Worm (Caenorhabditis elegans) whole organism, late embryonic: ENCODE data around the gene F31B12.4.
A peak's percentile ranks its signal among the peaks of the same experiment; 100 is the strongest.

Experiments
- C08G9.2 ChIP-seq: sonication (generic microtip); optimal IDR thresholded peaks from 2 replicates; lab custom pipeline; 2016; ENCODE audit warnings: mild to moderate bottlenecking, missing genetic modification characterization, moderate library complexity, missing compliant biosample characterization
- F13H6.1 ChIP-seq: sonication (generic microtip); optimal IDR thresholded peaks from 2 replicates; lab custom pipeline; 2016; ENCODE audit warnings: missing genetic modification characterization, missing compliant biosample characterization
- K02D7.2 ChIP-seq: sonication (generic microtip); optimal IDR thresholded peaks from 2 replicates; lab custom pipeline; 2017; ENCODE audit warnings: mild to moderate bottlenecking, missing genetic modification characterization, missing compliant biosample characterization
- K09A11.1 ChIP-seq: sonication (generic microtip); optimal IDR thresholded peaks from 2 replicates; lab custom pipeline; 2017; ENCODE audit warnings: antibody characterized with exemption, mild to moderate bottlenecking, missing genetic modification characterization, missing compliant biosample characterization; ENCODE audit not compliant: insufficient read depth
- Y22D7AL.16 ChIP-seq: sonication (generic microtip); optimal IDR thresholded peaks from 2 replicates; lab custom pipeline; 2016; ENCODE audit warnings: missing genetic modification characterization, missing compliant biosample characterization
- ama-1 ChIP-seq: fragments of 150-350 bp; optimal IDR thresholded peaks from 2 replicates; lab custom pipeline; 2014
- ceh-14 ChIP-seq: sonication (generic microtip); optimal IDR thresholded peaks from 2 replicates; lab custom pipeline; 2016; ENCODE audit warnings: missing genotype, missing genetic modification characterization, missing compliant biosample characterization
- ceh-18 ChIP-seq: sonication (generic microtip); optimal IDR thresholded peaks from 2 replicates; lab custom pipeline; 2016; ENCODE audit warnings: missing genetic modification characterization, missing compliant biosample characterization
- ceh-19 ChIP-seq: fragments of 200-800 bp; sonication (Bioruptor generic); optimal IDR thresholded peaks from 2 replicates; lab custom pipeline; 2018; ENCODE audit warnings: mild to moderate bottlenecking, missing genetic modification characterization, missing compliant biosample characterization
- ceh-2 ChIP-seq: sonication (generic microtip); optimal IDR thresholded peaks from 2 replicates; lab custom pipeline; 2016; ENCODE audit warnings: missing genotype, missing genetic modification characterization, missing compliant biosample characterization
- ceh-22 ChIP-seq: sonication (generic microtip); optimal IDR thresholded peaks from 2 replicates; lab custom pipeline; 2017; ENCODE audit warnings: missing biosample characterization, missing genetic modification characterization
- ceh-24 ChIP-seq: sonication (generic microtip); optimal IDR thresholded peaks from 2 replicates; lab custom pipeline; 2016; ENCODE audit warnings: mild to moderate bottlenecking, missing genetic modification characterization, missing compliant biosample characterization
- ceh-30 ChIP-seq: fragments of 150-350 bp; optimal IDR thresholded peaks from 2 replicates; lab custom pipeline; 2014; ENCODE audit warnings: missing biosample characterization, missing genetic modification characterization
- ceh-31 ChIP-seq: sonication (generic microtip); optimal IDR thresholded peaks from 2 replicates; lab custom pipeline; 2016; ENCODE audit warnings: missing genetic modification characterization, missing compliant biosample characterization
- ceh-34 ChIP-seq: sonication (generic microtip); optimal IDR thresholded peaks from 2 replicates; lab custom pipeline; 2016; ENCODE audit warnings: mild to moderate bottlenecking, missing genetic modification characterization, missing compliant biosample characterization
- ceh-45 ChIP-seq: fragments of 200-800 bp; sonication (Bioruptor generic); IDR thresholded peaks from 2 replicates; pipeline ENCODE4 v1.3.6; 2022; ENCODE audit warnings: missing genetic modification reagents, missing genetic modification characterization, missing compliant biosample characterization
- dmd-4 ChIP-seq: sonication (generic microtip); optimal IDR thresholded peaks from 2 replicates; lab custom pipeline; 2016; ENCODE audit warnings: borderline replicate concordance, missing genetic modification characterization, missing compliant biosample characterization
- dve-1 ChIP-seq: sonication (generic microtip); optimal IDR thresholded peaks from 2 replicates; lab custom pipeline; 2017; ENCODE audit warnings: antibody characterized with exemption, mild to moderate bottlenecking, missing genetic modification characterization, missing compliant biosample characterization
- elt-4 ChIP-seq: sonication (generic microtip); optimal IDR thresholded peaks from 2 replicates; lab custom pipeline; 2016; ENCODE audit warnings: missing genetic modification characterization, missing compliant biosample characterization
- ets-4 ChIP-seq: sonication (generic microtip); optimal IDR thresholded peaks from 2 replicates; lab custom pipeline; 2016; ENCODE audit warnings: missing genetic modification characterization, missing compliant biosample characterization
- fkh-10 ChIP-seq: fragments of 150-350 bp; optimal IDR thresholded peaks from 2 replicates; lab custom pipeline; 2014; ENCODE audit warnings: missing biosample characterization, missing genetic modification reagents, missing genetic modification characterization
- hlh-30 ChIP-seq: sonication (generic microtip); optimal IDR thresholded peaks from 2 replicates; lab custom pipeline; 2017; ENCODE audit warnings: antibody characterized with exemption, missing genetic modification characterization, missing compliant biosample characterization; ENCODE audit not compliant: insufficient read depth
- hlh-6 ChIP-seq: sonication (generic microtip); optimal IDR thresholded peaks from 2 replicates; lab custom pipeline; 2016; ENCODE audit warnings: missing genotype, missing genetic modification characterization, missing compliant biosample characterization
- nfya-1 ChIP-seq: sonication (generic microtip); optimal IDR thresholded peaks from 2 replicates; lab custom pipeline; 2017; ENCODE audit warnings: missing genetic modification characterization, mild to moderate bottlenecking, missing compliant biosample characterization, antibody characterized with exemption, moderate library complexity
- nhr-232 ChIP-seq: sonication (generic microtip); optimal IDR thresholded peaks from 2 replicates; lab custom pipeline; 2016; ENCODE audit warnings: missing genetic modification characterization, missing compliant biosample characterization
- pag-3 ChIP-seq: sonication (generic microtip); optimal IDR thresholded peaks from 2 replicates; lab custom pipeline; 2016; ENCODE audit warnings: missing compliant biosample characterization, missing genetic modification characterization, borderline replicate concordance
- pat-9 ChIP-seq: fragments of 200-800 bp; sonication (Bioruptor generic); optimal IDR thresholded peaks from 2 replicates; lab custom pipeline; 2018; ENCODE audit warnings: mild to moderate bottlenecking, missing genetic modification characterization, moderate library complexity, missing compliant biosample characterization
- pax-1 ChIP-seq: fragments of 150-350 bp; optimal IDR thresholded peaks from 2 replicates; lab custom pipeline; 2014; ENCODE audit warnings: missing biosample characterization, missing genetic modification characterization
- pha-2 ChIP-seq: sonication (generic microtip); optimal IDR thresholded peaks from 2 replicates; lab custom pipeline; 2017; ENCODE audit warnings: mild to moderate bottlenecking, missing genetic modification characterization, missing compliant biosample characterization
- pqm-1 ChIP-seq: sonication (generic microtip); optimal IDR thresholded peaks from 2 replicates; lab custom pipeline; 2016; ENCODE audit warnings: missing genetic modification characterization, missing compliant biosample characterization
- ref-2 ChIP-seq: sonication (generic microtip); optimal IDR thresholded peaks from 2 replicates; lab custom pipeline; 2016; ENCODE audit warnings: missing genetic modification characterization, missing compliant biosample characterization
- rnt-1 ChIP-seq: sonication (generic microtip); optimal IDR thresholded peaks from 2 replicates; lab custom pipeline; 2016; ENCODE audit warnings: missing genetic modification characterization, missing compliant biosample characterization
- sox-4 ChIP-seq: sonication (generic microtip); optimal IDR thresholded peaks from 2 replicates; lab custom pipeline; 2017; ENCODE audit warnings: mild to moderate bottlenecking, missing genetic modification characterization, inconsistent platforms, missing compliant biosample characterization
- tbx-2 ChIP-seq: sonication (generic microtip); optimal IDR thresholded peaks from 2 replicates; lab custom pipeline; 2016; ENCODE audit warnings: missing genetic modification characterization, missing compliant biosample characterization
- tbx-7 ChIP-seq: sonication (generic microtip); optimal IDR thresholded peaks from 2 replicates; lab custom pipeline; 2016; ENCODE audit warnings: missing genotype, missing genetic modification characterization, missing compliant biosample characterization
- unc-3 ChIP-seq, 2 experiments: fragments of 200-800 bp in 1 of 2; sonication (Bioruptor generic) in 1 of 2; sonication (generic microtip) in 1 of 2; conservative IDR thresholded peaks in 1 of 2; optimal IDR thresholded peaks in 1 of 2; 2 replicates each; pipeline versions ENCODE4 v1.3.6 to Lab custom; 2016 to 2022; ENCODE audit warnings: missing compliant biosample characterization in 2 of 2, missing genetic modification characterization in 2 of 2, missing genetic modification reagents in 1 of 2
- unc-42 ChIP-seq: sonication (generic microtip); optimal IDR thresholded peaks from 2 replicates; lab custom pipeline; 2016; ENCODE audit warnings: missing genotype, missing genetic modification characterization, missing compliant biosample characterization
- unc-55 ChIP-seq: sonication (generic microtip); optimal IDR thresholded peaks from 2 replicates; lab custom pipeline; 2017; ENCODE audit warnings: missing biosample characterization, missing genetic modification reagents, missing genetic modification characterization
- unc-86 ChIP-seq: sonication (generic microtip); optimal IDR thresholded peaks from 2 replicates; lab custom pipeline; 2016; ENCODE audit warnings: missing genetic modification characterization, missing compliant biosample characterization
- zip-5 ChIP-seq: sonication (generic microtip); optimal IDR thresholded peaks from 2 replicates; lab custom pipeline; 2016; ENCODE audit warnings: missing genetic modification characterization, missing compliant biosample characterization

Gene F31B12.4

ce11 chrX:10768289-10769153 is 36.0 kb upstream of the F31B12.4 start:
- TF ChIP-seq tbx-2 (no peak), unc-3 (GFP tag; conservative IDR thresholded peaks at IDR 0.05; lab: Robert Waterston, UW) (no peak), unc-3 (tag; optimal IDR thresholded peaks at IDR 0.05; lab: Kevin White, UChicago) (no peak), hlh-6 (tag; lab: Kevin White, UChicago) (no peak), ceh-2 (tag; lab: Kevin White, UChicago) (no peak), ets-4 (no peak), pha-2 (tag; lab: Kevin White, UChicago) (no peak), nhr-232 (tag; lab: Kevin White, UChicago) (no peak), pax-1 (tag; lab: Kevin White, UChicago) (no peak), tbx-7 (no peak), zip-5 (tag; lab: Kevin White, UChicago) (no peak), unc-86 (tag; lab: Kevin White, UChicago) (no peak), pat-9 (tag; lab: Kevin White, UChicago) (no peak), pag-3 (tag; lab: Kevin White, UChicago) (no peak), pqm-1 (tag; lab: Kevin White, UChicago) (no peak), ceh-24 (tag; lab: Kevin White, UChicago) (no peak), dmd-4 (tag; lab: Kevin White, UChicago) (no peak), ceh-34 (no peak), fkh-10 (no peak), ceh-30 (no peak)

ce11 chrX:10769232-10769738 is 35.3 kb upstream of the F31B12.4 start, which contains the start of gene sma-9:
Gene sma-9, plus strand, starts transcription at chrX:10769282.
- no peak for TF ChIP-seq tbx-7
- TF ChIP-seq pag-3 (tag; lab: Kevin White, UChicago), result no peak
- no peak for TF ChIP-seq elt-4 (tag; lab: Kevin White, UChicago)
- TF ChIP-seq Y22D7AL.16 (tag; lab: Kevin White, UChicago), result no peak

- no peak for TF ChIP-seq ceh-2 (tag; lab: Kevin White, UChicago)
- no peak for TF ChIP-seq zip-5 (tag; lab: Kevin White, UChicago)
- TF ChIP-seq dmd-4 (tag; lab: Kevin White, UChicago), result no peak
- peak; percentile 84 for TF ChIP-seq ceh-34
- peak; percentile 3 for TF ChIP-seq nfya-1 (tag; lab: Kevin White, UChicago)
- TF ChIP-seq ama-1 (lab: Kevin White, UChicago), result no peak
Observed at ce11 chrX:10769959-10770358, 34.6 kb upstream of the F31B12.4 start.

- TF ChIP-seq rnt-1 (tag; lab: Kevin White, UChicago) (peak; percentile 61), K09A11.1 (peak; percentile 52), ref-2 (tag; lab: Kevin White, UChicago) (peak; percentile 43), pqm-1 (tag; lab: Kevin White, UChicago) (peak; percentile 43), K02D7.2 (tag; lab: Kevin White, UChicago) (peak; percentile 4), ceh-22 (tag; lab: Kevin White, UChicago) (no peak), ceh-34 (peak; percentile 36), ceh-14 (tag; lab: Kevin White, UChicago) (peak; percentile 52), unc-42 (tag; lab: Kevin White, UChicago) (peak; percentile 72), unc-55 (peak; percentile 72), C08G9.2 (tag; lab: Kevin White, UChicago) (peak; percentile 45), F13H6.1 (tag; lab: Kevin White, UChicago) (peak; percentile 82), ceh-18 (peak; percentile 99), nfya-1 (tag; lab: Kevin White, UChicago) (peak; percentile 39), dve-1 (tag; lab: Kevin White, UChicago) (no peak), sox-4 (no peak), ceh-19 (GFP tag; lab: Kevin White, UChicago) (no peak), tbx-2 (peak; percentile 76), hlh-30 (tag; lab: Kevin White, UChicago) (peak; percentile 57), ceh-31 (peak; percentile 59), ceh-45 (GFP tag; lab: Robert Waterston, UW) (no peak)
Observed at ce11 chrX:10770988-10771496, 33.5 kb upstream of the F31B12.4 start.
